Worm (Caenorhabditis elegans): ENCODE measurements around the gene npr-38.

The npr-38 gene

DNA sequence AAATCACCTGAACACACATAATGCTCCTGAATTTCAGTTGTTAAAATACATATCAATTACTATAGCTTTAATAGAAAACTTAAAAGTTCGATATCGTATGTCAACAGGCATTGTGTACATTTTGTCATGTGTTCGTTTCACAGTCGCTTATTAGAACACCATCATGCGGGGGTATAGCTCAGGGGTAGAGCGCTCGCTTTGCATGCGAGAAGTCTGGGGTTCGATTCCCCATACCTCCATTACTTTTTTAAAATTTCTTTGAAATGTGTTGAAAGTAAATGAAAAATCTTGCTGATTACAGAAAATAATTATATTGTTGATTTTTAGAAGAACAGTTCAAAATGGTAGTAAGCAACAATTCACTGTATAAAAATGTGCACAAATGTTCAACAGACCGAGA lies 25.3 kb upstream of the npr-38 start (continued):
- TF ChIP-seq F49E8.2 (tag; optimal IDR thresholded peaks at IDR 0.05; ENCODE audit: borderline replicate concordance): peak; percentile 21
- no peak for TF ChIP-seq ztf-7 (tag; optimal IDR thresholded peaks at IDR 0.05)
- peak; percentile 77 for TF ChIP-seq arid-1 (GFP tag; conservative IDR thresholded peaks at IDR 0.05)
- TF ChIP-seq R02D3.7 (tag; optimal IDR thresholded peaks at IDR 0.05): no peak
- TF ChIP-seq daf-19 (GFP tag; conservative IDR thresholded peaks at IDR 0.05): peak; percentile 78
- peak; percentile 17 for TF ChIP-seq attf-4 (tag; optimal IDR thresholded peaks at IDR 0.05)
- TF ChIP-seq T26A8.4 (GFP tag; IDR thresholded peaks at IDR 0.05): peak; percentile 69
- peak; percentile 32 for TF ChIP-seq hlh-11 (tag; optimal IDR thresholded peaks at IDR 0.05)
- peak; percentile 50 for TF ChIP-seq T20F7.1 (GFP tag; optimal IDR thresholded peaks at IDR 0.05)
- TF ChIP-seq tra-1 (GFP tag; IDR thresholded peaks at IDR 0.05): peak; percentile 44; the same call in 1 of the 2 replicates
- no peak for TF ChIP-seq mep-1 (tag; optimal IDR thresholded peaks at IDR 0.05)
- TF ChIP-seq zfp-3 (GFP tag; conservative IDR thresholded peaks at IDR 0.05): no peak
- peak; percentile 6 for TF ChIP-seq nhr-28 (tag; optimal IDR thresholded peaks at IDR 0.05)
- TF ChIP-seq nhr-237 (tag; optimal IDR thresholded peaks at IDR 0.05): no peak
- no peak for TF ChIP-seq spr-3 (GFP tag; optimal IDR thresholded peaks at IDR 0.05)
- TF ChIP-seq madf-5 (GFP tag; IDR thresholded peaks at IDR 0.05): peak; percentile 49 to 60; a peak in 1 of 4 replicates
- peak; percentile 85 for TF ChIP-seq dmd-8 (GFP tag; IDR thresholded peaks at IDR 0.05)
- peak; percentile 75; the same call in 1 of the 2 replicates for TF ChIP-seq ZK337.2 (GFP tag; IDR thresholded peaks at IDR 0.05)
- no peak for TF ChIP-seq nhr-6 (tag; optimal IDR thresholded peaks at IDR 0.05)
- TF ChIP-seq F37D6.2 (tag; optimal IDR thresholded peaks at IDR 0.05): no peak
- TF ChIP-seq F26F4.8 (GFP tag; conservative IDR thresholded peaks at IDR 0.05): peak; percentile 87
- peak; percentile 72 for TF ChIP-seq nhr-102 (tag; optimal IDR thresholded peaks at IDR 0.05)
- 0 out of 2 replicates have a peak, but pooled peaks have one; percentile 44 for TF ChIP-seq ceh-20 (GFP tag; IDR thresholded peaks at IDR 0.05)
- peak; percentile 92 for TF ChIP-seq pha-4 (GFP tag; IDR thresholded peaks at IDR 0.05)
- TF ChIP-seq pha-4 (tag; optimal IDR thresholded peaks at IDR 0.05): no peak
- TF ChIP-seq Y48G9A.11 (GFP tag; IDR thresholded peaks at IDR 0.05): peak; percentile 53
- peak; percentile 53 for TF ChIP-seq dve-1 (tag; optimal IDR thresholded peaks at IDR 0.05; ENCODE audit: insufficient read depth)
- TF ChIP-seq zip-2 (tag; optimal IDR thresholded peaks at IDR 0.05): peak; percentile 67
- peak; percentile 86 for TF ChIP-seq nhr-41 (GFP tag; IDR thresholded peaks at IDR 0.05)
- TF ChIP-seq mdt-29 (GFP tag; IDR thresholded peaks at IDR 0.05): peak; percentile 40; the same call in 1 of the 2 replicates
- TF ChIP-seq nhr-77 (tag; optimal IDR thresholded peaks at IDR 0.05): peak; percentile 13
- peak; percentile 30 to 87 for TF ChIP-seq daf-16 (GFP tag; optimal IDR thresholded peaks at IDR 0.05)
- TF ChIP-seq daf-16 (tag; optimal IDR thresholded peaks at IDR 0.05): peak; percentile 70
- no peak for TF ChIP-seq ceh-62 (tag; optimal IDR thresholded peaks at IDR 0.05)
- TF ChIP-seq lin-1 (GFP tag; IDR thresholded peaks at IDR 0.05): peak; percentile 63; the same call in 1 of the 2 replicates
- peak; percentile 81 for TF ChIP-seq aha-1 (tag)

DNA sequence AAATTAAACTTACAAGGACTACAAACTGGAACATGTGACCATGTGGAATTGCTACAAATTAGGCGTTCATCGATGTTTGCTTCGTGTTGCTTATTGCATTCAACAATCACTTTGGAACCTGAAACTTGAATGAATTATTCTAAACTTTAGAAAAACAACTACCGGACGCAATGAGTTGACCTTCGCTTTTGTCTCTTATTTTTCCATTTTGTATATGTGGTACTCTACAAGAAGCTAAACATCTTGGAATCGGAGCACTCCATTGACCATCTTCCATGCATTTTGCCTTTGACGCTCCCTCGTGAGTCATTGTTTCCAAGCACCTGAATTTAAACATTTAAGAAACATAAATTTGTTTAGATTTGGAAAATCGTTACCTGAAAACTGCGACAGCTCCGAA lies 22.5 kb upstream of the npr-38 start:
- TF ChIP-seq dmd-8 (GFP tag; IDR thresholded peaks at IDR 0.05): no peak
- peak; percentile 90 for TF ChIP-seq aha-1 (tag)

DNA sequence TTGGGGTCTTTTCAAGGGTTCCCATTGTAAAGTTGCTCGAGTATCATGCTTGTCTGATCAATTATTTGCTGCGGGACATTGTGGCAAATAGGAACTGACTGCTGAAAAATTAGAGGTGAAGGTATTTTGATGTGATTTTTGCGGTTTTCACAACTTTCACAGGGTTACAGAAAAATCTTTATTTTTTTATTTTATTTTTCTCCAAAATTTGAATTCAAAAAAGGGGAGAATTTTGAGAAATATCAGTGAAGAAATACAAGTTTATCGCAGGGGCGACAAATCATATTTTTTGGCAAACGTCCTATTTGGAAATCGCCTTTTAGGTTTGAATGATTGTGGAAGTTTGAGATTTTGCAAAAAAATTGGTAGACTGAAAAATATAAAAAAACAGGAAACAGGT lies 19.9 kb upstream of the npr-38 start, which contains the start of gene lev-9:
Gene lev-9, minus strand, starts transcription at position 101 of the 400 bp plus-strand sequence.
- TF ChIP-seq tra-1 (GFP tag; IDR thresholded peaks at IDR 0.05) (no peak), egl-27 (tag; optimal IDR thresholded peaks at IDR 0.05) (no peak), ztf-7 (tag; optimal IDR thresholded peaks at IDR 0.05) (no peak), nhr-77 (tag; optimal IDR thresholded peaks at IDR 0.05) (no peak), ZK546.5 (tag; optimal IDR thresholded peaks at IDR 0.05) (no peak), dmd-6 (GFP tag; IDR thresholded peaks at IDR 0.05) (no peak), F10B5.3 (tag; optimal IDR thresholded peaks at IDR 0.05) (no peak), spr-1 (tag; optimal IDR thresholded peaks at IDR 0.05) (no peak)

All from whole organism, L4 larva.